Fruit fly (Drosophila melanogaster) whole organism, wandering third instar larva: ENCODE measurements around the gene CG42832.
A peak's percentile ranks its signal among the peaks of the same experiment; 100 is the strongest.

Experiments
- Abd-B ChIP-seq: fragments of >200 bp; optimal IDR thresholded peaks from 2 replicates; lab custom pipeline; 2017; ENCODE audit warnings: missing biosample characterization, missing genetic modification characterization
- CG32264 ChIP-seq: fragments of 200-800 bp; sonication (Bioruptor generic); optimal IDR thresholded peaks from 2 replicates; lab custom pipeline; 2016; ENCODE audit warnings: missing biosample characterization, missing genetic modification characterization
- CG9705 ChIP-seq: fragments of 200-800 bp; sonication (Bioruptor generic); optimal IDR thresholded peaks from 2 replicates; lab custom pipeline; 2018; ENCODE audit warnings: missing biosample characterization, mild to moderate bottlenecking, missing genetic modification characterization
- CrebA ChIP-seq: fragments of 200-800 bp; sonication (Bioruptor generic); optimal IDR thresholded peaks from 2 replicates; lab custom pipeline; 2016; ENCODE audit warnings: missing biosample characterization, mild to moderate bottlenecking, missing genetic modification characterization, borderline replicate concordance
- Dfd ChIP-seq: fragments of >200 bp; optimal IDR thresholded peaks from 2 replicates; lab custom pipeline; 2017; ENCODE audit warnings: missing biosample characterization, missing genetic modification characterization
- Dif ChIP-seq: fragments of 200-275, 200-300 bp; sonication (Bioruptor generic); optimal IDR thresholded peaks from 2 replicates; lab custom pipeline; 2018; ENCODE audit warnings: missing biosample characterization, missing genetic modification characterization; ENCODE audit not compliant: partially characterized antibody
- GATAd ChIP-seq: sonication (Bioruptor generic); optimal IDR thresholded peaks from 2 replicates; lab custom pipeline; 2016; ENCODE audit warnings: missing biosample characterization, missing genetic modification characterization
- HLH106 ChIP-seq: fragments of 200-800 bp; optimal IDR thresholded peaks from 3 replicates; lab custom pipeline; 2019; ENCODE audit warnings: missing biosample characterization, mild to moderate bottlenecking, missing genetic modification characterization, moderate library complexity
- Hnf4 ChIP-seq: fragments of 200-800 bp; sonication (Bioruptor generic); optimal IDR thresholded peaks from 2 replicates; lab custom pipeline; 2016; ENCODE audit warnings: missing biosample characterization, mild to moderate bottlenecking, missing genetic modification characterization
- Hr78 ChIP-seq: fragments of >200 bp; optimal IDR thresholded peaks from 2 replicates; lab custom pipeline; 2017; ENCODE audit warnings: missing biosample characterization, missing genetic modification characterization
- Hr83 ChIP-seq: fragments of 200-300 bp; sonication (Bioruptor generic); optimal IDR thresholded peaks from 2 replicates; lab custom pipeline; 2016; ENCODE audit warnings: missing biosample characterization, mild to moderate bottlenecking, missing genetic modification characterization, moderate library complexity; ENCODE audit not compliant: poor library complexity, severe bottlenecking
- Jra ChIP-seq: sonication (Bioruptor generic); optimal IDR thresholded peaks from 2 replicates; lab custom pipeline; 2016; ENCODE audit warnings: missing biosample characterization, missing genetic modification characterization
- Mio ChIP-seq: sonication (Bioruptor generic); optimal IDR thresholded peaks from 2 replicates; lab custom pipeline; 2016; ENCODE audit warnings: missing biosample characterization, missing genetic modification characterization
- Myc ChIP-seq: fragments of >200 bp; optimal IDR thresholded peaks from 2 replicates; lab custom pipeline; 2017
- N ChIP-seq: fragments of >200 bp; optimal IDR thresholded peaks from 2 replicates; lab custom pipeline; 2018; ENCODE audit warnings: missing biosample characterization, missing external identifiers, missing genetic modification characterization
- OdsH ChIP-seq: fragments of 200-800 bp; sonication (Bioruptor generic); optimal IDR thresholded peaks from 2 replicates; lab custom pipeline; 2016; ENCODE audit warnings: missing biosample characterization, mild to moderate bottlenecking, missing genetic modification characterization
- Rel ChIP-seq, 2 experiments: fragments of 200-800 bp; sonication (Bioruptor generic) in 1 of 2; optimal IDR thresholded peaks; 2 replicates in 1 of 2; 3 replicates in 1 of 2; lab custom pipeline; 2016 to 2019; ENCODE audit warnings: mild to moderate bottlenecking in 2 of 2, missing biosample characterization in 2 of 2, missing genetic modification characterization in 2 of 2, moderate library complexity in 1 of 2
- Sp1 ChIP-seq: fragments of 200-800 bp; sonication (Bioruptor generic); optimal IDR thresholded peaks from 3 replicates; lab custom pipeline; 2019; ENCODE audit warnings: missing biosample characterization, mild to moderate bottlenecking, missing genetic modification characterization, moderate library complexity
- Vsx2 ChIP-seq: fragments of 200-300, 225-300 bp; sonication (Bioruptor generic); optimal IDR thresholded peaks from 2 replicates; lab custom pipeline; 2018; ENCODE audit warnings: missing biosample characterization, missing genetic modification characterization; ENCODE audit not compliant: partially characterized antibody
- br ChIP-seq: fragments of 200-800 bp; sonication (Bioruptor generic); optimal IDR thresholded peaks from 2 replicates; lab custom pipeline; 2016; ENCODE audit warnings: missing biosample characterization, missing genetic modification characterization
- brk ChIP-seq: fragments of 200-800 bp; sonication (Bioruptor generic); optimal IDR thresholded peaks from 2 replicates; lab custom pipeline; 2016; ENCODE audit warnings: missing biosample characterization, mild to moderate bottlenecking, missing genetic modification characterization
- dl ChIP-seq, 2 experiments: fragments of 175-275, 200-275 bp in 1 of 2; fragments of 200-275 bp in 1 of 2; sonication (Bioruptor generic); optimal IDR thresholded peaks; lab custom pipeline; 2018; ENCODE audit warnings: mild to moderate bottlenecking in 2 of 2, missing biosample characterization in 2 of 2, missing genetic modification characterization in 2 of 2, moderate library complexity in 2 of 2; ENCODE audit not compliant: partially characterized antibody in 2 of 2, insufficient read depth in 1 of 2
- dmrt93B ChIP-seq: fragments of 200-800 bp; sonication (Bioruptor generic); optimal IDR thresholded peaks from 2 replicates; lab custom pipeline; 2018; ENCODE audit warnings: missing biosample characterization, mild to moderate bottlenecking, missing genetic modification characterization
- dsf ChIP-seq: sonication (Bioruptor generic); optimal IDR thresholded peaks from 2 replicates; lab custom pipeline; 2016; ENCODE audit warnings: missing biosample characterization, missing genetic modification characterization, borderline replicate concordance
- ey ChIP-seq: fragments of 200-800 bp; sonication (Bioruptor generic); optimal IDR thresholded peaks from 2 replicates; lab custom pipeline; 2016; ENCODE audit warnings: missing biosample characterization, missing genetic modification characterization
- foxo ChIP-seq, 2 experiments: fragments of 200-800 bp; sonication (Bioruptor generic); optimal IDR thresholded peaks; 2 replicates in 1 of 2; 3 replicates in 1 of 2; lab custom pipeline; 2016 to 2017; ENCODE audit warnings: missing biosample characterization in 2 of 2, missing genetic modification characterization in 2 of 2
- fru ChIP-seq: fragments of 200-800 bp; sonication (Bioruptor generic); optimal IDR thresholded peaks from 3 replicates; lab custom pipeline; 2016; ENCODE audit warnings: missing biosample characterization, mild to moderate bottlenecking, missing genetic modification characterization
- h ChIP-seq: fragments of 200-800 bp; sonication (Bioruptor generic); optimal IDR thresholded peaks from 3 replicates; lab custom pipeline; 2016; ENCODE audit warnings: missing biosample characterization, mild to moderate bottlenecking, missing genetic modification characterization
- jim ChIP-seq: fragments of 175-275, 200-325 bp; sonication (Bioruptor generic); optimal IDR thresholded peaks from 2 replicates; lab custom pipeline; 2016; ENCODE audit warnings: missing biosample characterization, mild to moderate bottlenecking, missing genetic modification characterization
- lola ChIP-seq: fragments of >200 bp; optimal IDR thresholded peaks from 2 replicates; lab custom pipeline; 2017; ENCODE audit warnings: missing biosample characterization, missing genetic modification characterization
- pan ChIP-seq: fragments of >200 bp; optimal IDR thresholded peaks from 2 replicates; lab custom pipeline; 2017
- psq ChIP-seq: fragments of 200-800 bp; sonication (Bioruptor generic); optimal IDR thresholded peaks from 3 replicates; lab custom pipeline; 2017; ENCODE audit warnings: missing biosample characterization, mild to moderate bottlenecking, missing genetic modification characterization, moderate library complexity
- rgr ChIP-seq: fragments of 200-800 bp; sonication (Bioruptor generic); optimal IDR thresholded peaks from 3 replicates; lab custom pipeline; 2016; ENCODE audit warnings: missing biosample characterization, mild to moderate bottlenecking, missing genetic modification characterization
- sage ChIP-seq: fragments of 200-800 bp; sonication (Bioruptor generic); optimal IDR thresholded peaks from 2 replicates; lab custom pipeline; 2016; ENCODE audit warnings: missing biosample characterization, mild to moderate bottlenecking, missing genetic modification characterization
- sv ChIP-seq: fragments of 200-800 bp; sonication (Bioruptor generic); optimal IDR thresholded peaks from 3 replicates; lab custom pipeline; 2016; ENCODE audit warnings: missing biosample characterization, missing genetic modification characterization
- tai ChIP-seq: sonication (Bioruptor generic); optimal IDR thresholded peaks from 2 replicates; lab custom pipeline; 2016; ENCODE audit warnings: missing biosample characterization, missing genetic modification characterization
- usp ChIP-seq: fragments of >200 bp; optimal IDR thresholded peaks from 2 replicates; lab custom pipeline; 2017; ENCODE audit warnings: missing biosample characterization, missing genetic modification characterization
- woc ChIP-seq: sonication (Bioruptor generic); optimal IDR thresholded peaks from 2 replicates; lab custom pipeline; 2016; ENCODE audit warnings: missing biosample characterization, mild to moderate bottlenecking, missing genetic modification characterization

Gene CG42832

dm6 chr3L:11609153-11609809 lies 654 bp upstream of the CG42832 start, which contains the start of gene Duba:
TSS of gene Duba (minus strand) at chr3L:11609465.
- peak; percentile 36 for TF ChIP-seq Hr78 (GFP tag; lab: Kevin White, UChicago)
- no peak for TF ChIP-seq CG32264 (GFP tag; lab: Kevin White, UChicago)
- TF ChIP-seq sage (GFP tag; lab: Kevin White, UChicago) = no peak
- no peak for TF ChIP-seq Rel (GFP tag; optimal IDR thresholded peaks at IDR 0.05; lab: Kevin White, UChicago)
- peak; percentile 75 for TF ChIP-seq Rel (tag; optimal IDR thresholded peaks at IDR 0.05; lab: Kevin White, UChicago)
- TF ChIP-seq brk (GFP tag; lab: Kevin White, UChicago) = no peak
- TF ChIP-seq pan (lab: Kevin White, UChicago) = no peak

dm6 chr3L:11620001-11620400 lies 10.1 kb downstream of the CG42832 start, which contains the start of gene Muc68Ca:
TSS of gene Muc68Ca (minus strand) at chr3L:11620101.
- no peak for TF ChIP-seq brk (GFP tag; lab: Kevin White, UChicago)
- TF ChIP-seq, all 38 proteins: peak for 0

- TF ChIP-seq Dfd (GFP tag; lab: Kevin White, UChicago) (no peak), Sp1 (GFP tag; lab: Kevin White, UChicago) (no peak), Myc (no peak), GATAd (GFP tag; lab: Kevin White, UChicago) (no peak), fru (GFP tag; lab: Kevin White, UChicago) (no peak), rgr (no peak), woc (GFP tag; lab: Kevin White, UChicago) (no peak), HLH106 (tag; lab: Kevin White, UChicago) (no peak), foxo (GFP tag; optimal IDR thresholded peaks at IDR 0.05; lab: Kevin White, UChicago) (no peak), N (GFP tag; lab: Kevin White, UChicago) (no peak)
Measured at dm6 chr3L:11622750-11623149, 12.8 kb downstream of the CG42832 start.

- peak; percentile 56 for TF ChIP-seq brk (GFP tag; lab: Kevin White, UChicago)
- TF ChIP-seq OdsH (GFP tag; lab: Kevin White, UChicago) = peak; percentile 22
- no peak for TF ChIP-seq jim (GFP tag; lab: Kevin White, UChicago)
- no peak for TF ChIP-seq ey (GFP tag; lab: Kevin White, UChicago)
- TF ChIP-seq HLH106 (tag; lab: Kevin White, UChicago) = peak; percentile 9
- TF ChIP-seq psq = peak; percentile 7
- no peak for TF ChIP-seq CrebA (GFP tag; lab: Kevin White, UChicago)
- peak; percentile 20 for TF ChIP-seq Sp1 (GFP tag; lab: Kevin White, UChicago)
- no peak for TF ChIP-seq Rel (GFP tag; optimal IDR thresholded peaks at IDR 0.05; lab: Kevin White, UChicago)
- TF ChIP-seq Rel (tag; optimal IDR thresholded peaks at IDR 0.05; lab: Kevin White, UChicago) = peak; percentile 13
- no peak for TF ChIP-seq br (GFP tag; lab: Kevin White, UChicago)
- peak; percentile 23 for TF ChIP-seq h (GFP tag; lab: Kevin White, UChicago)
- no peak for TF ChIP-seq Dif (GFP tag; lab: Kevin White, UChicago)
- no peak for TF ChIP-seq woc (GFP tag; lab: Kevin White, UChicago)
- TF ChIP-seq pan (lab: Kevin White, UChicago) = no peak
- no peak for TF ChIP-seq sv (GFP tag; lab: Kevin White, UChicago)
- no peak for TF ChIP-seq dl (GFP tag; optimal IDR thresholded peaks at IDR 0.05; lab: Kevin White, UChicago; ENCODE audit: insufficient read depth in 1 of 2, partially characterized antibody in 2 of 2)
- TF ChIP-seq dsf (GFP tag; lab: Kevin White, UChicago) = no peak
- TF ChIP-seq Jra (GFP tag; lab: Kevin White, UChicago) = no peak
- peak; percentile 9 for TF ChIP-seq rgr
- no peak for TF ChIP-seq Mio
- TF ChIP-seq dmrt93B = no peak
- TF ChIP-seq usp (GFP tag; lab: Kevin White, UChicago) = no peak
- TF ChIP-seq tai (GFP tag; lab: Kevin White, UChicago) = no peak
- TF ChIP-seq fru (GFP tag; lab: Kevin White, UChicago) = no peak
- peak; percentile 43 for TF ChIP-seq Hnf4 (GFP tag; lab: Kevin White, UChicago)
- no peak for TF ChIP-seq Dfd (GFP tag; lab: Kevin White, UChicago)
- TF ChIP-seq Hr83 (GFP tag; lab: Kevin White, UChicago) = no peak
- TF ChIP-seq Abd-B (GFP tag; lab: Kevin White, UChicago) = no peak
- TF ChIP-seq sage (GFP tag; lab: Kevin White, UChicago) = peak; percentile 69
- no peak for TF ChIP-seq CG32264 (GFP tag; lab: Kevin White, UChicago)
- peak; percentile 6 for TF ChIP-seq Myc
- TF ChIP-seq N (GFP tag; lab: Kevin White, UChicago) = no peak
- TF ChIP-seq foxo (GFP tag; optimal IDR thresholded peaks at IDR 0.05; lab: Kevin White, UChicago) = no peak
- TF ChIP-seq CG9705 (GFP tag; lab: Kevin White, UChicago) = no peak
- TF ChIP-seq GATAd (GFP tag; lab: Kevin White, UChicago) = no peak
- TF ChIP-seq lola (GFP tag; lab: Kevin White, UChicago) = no peak
- no peak for TF ChIP-seq Hr78 (GFP tag; lab: Kevin White, UChicago)
- no peak for TF ChIP-seq Vsx2 (GFP tag; lab: Kevin White, UChicago)
- TF ChIP-seq, all 38 proteins: peak for 11
Measured at dm6 chr3L:11623245-11623883, 13.4 kb downstream of the CG42832 start.
